Worm (Caenorhabditis elegans): ENCODE data around the gene clec-174.

The clec-174 gene

ce11 chrIV:3919506-3919905 lies 22.0 kb downstream of the clec-174 start, which contains the start of gene srz-19:
srz-19 (plus strand) TSS chrIV:3919806.
- no peak for TF ChIP-seq Y105C5A.15 (GFP tag; IDR thresholded peaks at IDR 0.05)
- TF ChIP-seq skn-1 (tag; optimal IDR thresholded peaks at IDR 0.05), result no peak
- no peak for TF ChIP-seq ama-1 (optimal IDR thresholded peaks at IDR 0.05)
- TF ChIP-seq F37D6.2 (tag; optimal IDR thresholded peaks at IDR 0.05), result no peak
- TF ChIP-seq duxl-1 (tag; optimal IDR thresholded peaks at IDR 0.05; ENCODE audit: poor library complexity), result no peak
- TF ChIP-seq set-16 (GFP tag; IDR thresholded peaks at IDR 0.05), result no peak
- no peak for TF ChIP-seq daf-12 (tag; optimal IDR thresholded peaks at IDR 0.05)
- no peak for TF ChIP-seq nhr-10 (tag; optimal IDR thresholded peaks at IDR 0.05)
- no peak for TF ChIP-seq nhr-48 (tag; optimal IDR thresholded peaks at IDR 0.05)
- no peak for TF ChIP-seq Y48G9A.11 (GFP tag; IDR thresholded peaks at IDR 0.05)
- TF ChIP-seq mdt-29 (GFP tag; IDR thresholded peaks at IDR 0.05), result no peak

- TF ChIP-seq daf-12 (tag; optimal IDR thresholded peaks at IDR 0.05) (no peak), dmd-6 (GFP tag; IDR thresholded peaks at IDR 0.05) (no peak), lin-29 (GFP tag; IDR thresholded peaks at IDR 0.05) (no peak), attf-4 (tag; optimal IDR thresholded peaks at IDR 0.05) (no peak), mxl-3 (GFP tag; optimal IDR thresholded peaks at IDR 0.05) (no peak), jun-1 (tag; optimal IDR thresholded peaks at IDR 0.05) (no peak), vab-7 (GFP tag; IDR thresholded peaks at IDR 0.05) (no peak), pha-4 (GFP tag; IDR thresholded peaks at IDR 0.05) (no peak), pha-4 (tag; optimal IDR thresholded peaks at IDR 0.05) (no peak), nhr-111 (GFP tag; optimal IDR thresholded peaks at IDR 0.05) (no peak), pqm-1 (tag; optimal IDR thresholded peaks at IDR 0.05) (no peak), lin-13 (GFP tag; optimal IDR thresholded peaks at IDR 0.05) (no peak), unc-130 (GFP tag; optimal IDR thresholded peaks at IDR 0.05) (no peak), ctbp-1 (GFP tag; IDR thresholded peaks at IDR 0.05) (no peak)
Observed at ce11 chrIV:3918160-3918559, 23.3 kb downstream of the clec-174 start, which contains the start of gene F56D6.23. F56D6.23 (plus strand) TSS chrIV:3918460.

ce11 chrIV:3917405-3917804 lies 24.1 kb downstream of the clec-174 start, which contains the start of gene F56D6.14:
F56D6.14 (plus strand) TSS chrIV:3917705.
- TF ChIP-seq zip-2 (tag; optimal IDR thresholded peaks at IDR 0.05), result no peak
- peak in 1 of 2 experiments; percentile 73 for TF ChIP-seq unc-62 (GFP tag; optimal IDR thresholded peaks at IDR 0.05 in 1 of 2)
- TF ChIP-seq unc-62 (tag; optimal IDR thresholded peaks at IDR 0.05), result no peak

- TF ChIP-seq lim-7 (GFP tag; IDR thresholded peaks at IDR 0.05), result no peak
- TF ChIP-seq pha-4 (GFP tag; IDR thresholded peaks at IDR 0.05), result no peak
- TF ChIP-seq pha-4 (tag; optimal IDR thresholded peaks at IDR 0.05), result no peak
- TF ChIP-seq nhr-42 (GFP tag; IDR thresholded peaks at IDR 0.05), result no peak
- TF ChIP-seq nhr-11 (tag; optimal IDR thresholded peaks at IDR 0.05), result no peak
Observed at ce11 chrIV:3915296-3915695, 26.2 kb downstream of the clec-174 start, which contains the start of gene srz-20. srz-20 (plus strand) TSS chrIV:3915596.

ce11 chrIV:3914462-3914861 lies 27.0 kb downstream of the clec-174 start, which contains the start of gene F56D6.19:
F56D6.19 (plus strand) TSS chrIV:3914762.
- TF ChIP-seq mdt-29 (GFP tag; IDR thresholded peaks at IDR 0.05) (no peak), nhr-42 (GFP tag; IDR thresholded peaks at IDR 0.05) (no peak), D1046.2 (GFP tag; IDR thresholded peaks at IDR 0.05) (no peak), hlh-30 (tag; optimal IDR thresholded peaks at IDR 0.05; ENCODE audit: insufficient read depth) (no peak), Y75B8A.6 (GFP tag; IDR thresholded peaks at IDR 0.05) (no peak), unc-62 (GFP tag; optimal IDR thresholded peaks at IDR 0.05 in 1 of 2) (no peak), unc-62 (tag; optimal IDR thresholded peaks at IDR 0.05) (no peak), pqm-1 (tag; optimal IDR thresholded peaks at IDR 0.05) (no peak), zag-1 (tag; optimal IDR thresholded peaks at IDR 0.05) (no peak), ZK546.5 (tag; optimal IDR thresholded peaks at IDR 0.05) (no peak), vab-7 (GFP tag; IDR thresholded peaks at IDR 0.05) (no peak), F37D6.2 (tag; optimal IDR thresholded peaks at IDR 0.05) (no peak), ztf-7 (tag; optimal IDR thresholded peaks at IDR 0.05) (no peak)
